Fruit fly (Drosophila melanogaster): ENCODE measurements around the gene Eph.

Eph gene

dm6 chr4:571504-572268, 38.8 kb upstream of the Eph start, which contains the start of the genes ND-49 and Ephrin (continued):
- TF ChIP-seq Pdp1 (GFP tag; optimal IDR thresholded peaks at IDR 0.05) (peak in 1 of 2 experiments; percentile 95), CG12391 (tag; optimal IDR thresholded peaks at IDR 0.05) (no peak), CG17802 (tag; optimal IDR thresholded peaks at IDR 0.05) (peak; percentile 96), CG11695 (GFP tag; IDR thresholded peaks at IDR 0.05) (no peak)

- TF ChIP-seq Neu2 (GFP tag; optimal IDR thresholded peaks at IDR 0.05; ENCODE audit: borderline replicate concordance) (no peak), pros (GFP tag; optimal IDR thresholded peaks at IDR 0.05) (no peak), CG7963 (GFP tag; IDR thresholded peaks at IDR 0.05; ENCODE audit: partially characterized antibody) (no peak), twi (tag; optimal IDR thresholded peaks at IDR 0.05) (no peak), tll (GFP tag; optimal IDR thresholded peaks at IDR 0.05) (no peak), CG14710 (tag; optimal IDR thresholded peaks at IDR 0.05) (no peak), NC2α (GFP tag; optimal IDR thresholded peaks at IDR 0.05) (no peak), CG10431 (GFP tag; optimal IDR thresholded peaks at IDR 0.05) (no peak), en (GFP tag; optimal IDR thresholded peaks at IDR 0.05) (no peak), B-H2 (GFP tag; optimal IDR thresholded peaks at IDR 0.05) (no peak), CG10654 (GFP tag; optimal IDR thresholded peaks at IDR 0.05) (no peak), CG7928 (GFP tag; optimal IDR thresholded peaks at IDR 0.05) (no peak)
These were observed 34.0 kb upstream of the Eph start for dm6 chr4:576439-576838.

dm6 chr4:582836-583235, 27.6 kb upstream of the Eph start, which contains the start of gene CG1909:
Gene CG1909 (plus strand): TSS chr4:583108.
- TF ChIP-seq pho (GFP tag; optimal IDR thresholded peaks at IDR 0.05), result no peak
- TF ChIP-seq CG30403 (GFP tag; optimal IDR thresholded peaks at IDR 0.05), result no peak
- TF ChIP-seq CG2199 (GFP tag; IDR thresholded peaks at IDR 0.05), result 0 out of 3 replicates have a peak, but pooled peaks have one; percentile 29
- no peak for TF ChIP-seq CoRest (tag; optimal IDR thresholded peaks at IDR 0.05)
- no peak for TF ChIP-seq fru (optimal IDR thresholded peaks at IDR 0.05)
- TF ChIP-seq gem (tag; optimal IDR thresholded peaks at IDR 0.05), result peak; percentile 5
- TF ChIP-seq CG15514 (GFP tag; optimal IDR thresholded peaks at IDR 0.05), result peak; percentile 97

DNA sequence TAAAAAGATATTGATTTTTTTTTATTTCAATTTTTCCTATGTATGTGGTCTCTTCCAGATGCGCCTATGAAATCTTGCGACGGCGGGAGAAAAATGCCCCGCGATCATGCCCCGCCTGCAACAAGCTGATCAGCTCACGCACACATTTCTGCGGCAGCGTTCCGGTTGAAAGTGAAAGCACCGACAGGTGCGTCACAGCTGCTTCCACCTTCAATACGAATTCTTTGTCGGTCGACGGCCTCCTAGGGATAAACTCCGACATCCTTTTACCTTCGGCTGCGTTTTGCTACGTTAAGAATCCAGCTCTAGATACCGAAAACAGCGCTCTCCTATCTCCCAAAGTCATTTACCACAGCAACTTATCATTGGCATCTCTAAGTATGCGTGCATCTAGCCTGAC, 22.0 kb upstream of the Eph start:
- TF ChIP-seq org-1 (GFP tag; optimal IDR thresholded peaks at IDR 0.05) (no peak), CG11560 (tag; IDR thresholded peaks at IDR 0.05) (no peak), Vsx1 (GFP tag; optimal IDR thresholded peaks at IDR 0.05) (no peak), Fer2 (tag; optimal IDR thresholded peaks at IDR 0.05) (no peak), CG1602 (GFP tag; optimal IDR thresholded peaks at IDR 0.05) (no peak), onecut (GFP tag; IDR thresholded peaks at IDR 0.05) (peak; percentile 39; the same call in 1 of the 2 replicates), Dref (GFP tag; IDR thresholded peaks at IDR 0.05) (no peak), crc (GFP tag; optimal IDR thresholded peaks at IDR 0.05) (no peak), zfh1 (GFP tag; IDR thresholded peaks at IDR 0.05) (no peak), CG4328 (GFP tag; optimal IDR thresholded peaks at IDR 0.05) (no peak), da (GFP tag; optimal IDR thresholded peaks at IDR 0.05) (no peak), CG15479 (GFP tag; optimal IDR thresholded peaks at IDR 0.05) (peak; percentile 32), CG14441 (GFP tag; IDR thresholded peaks at IDR 0.05) (no peak), sd (tag; optimal IDR thresholded peaks at IDR 0.05) (no peak), slou (GFP tag; optimal IDR thresholded peaks at IDR 0.05) (no peak), CG11723 (GFP tag; optimal IDR thresholded peaks at IDR 0.05) (peak; percentile 43), ATbp (GFP tag; optimal IDR thresholded peaks at IDR 0.05) (no peak), H15 (GFP tag; IDR thresholded peaks at IDR 0.05) (no peak), Blimp-1 (GFP tag; optimal IDR thresholded peaks at IDR 0.05) (peak; percentile 90), trem (tag; optimal IDR thresholded peaks at IDR 0.05) (no peak), CG6683 (GFP tag; optimal IDR thresholded peaks at IDR 0.05) (no peak), HLH3B (GFP tag; IDR thresholded peaks at IDR 0.05) (no peak), zfh2 (GFP tag; optimal IDR thresholded peaks at IDR 0.05) (no peak)
